Fruit fly (Drosophila melanogaster) whole organism, adult: Measurements from ENCODE around the gene Ssadh.

ENCODE experiments used
- CG12768 ChIP-seq: fragments of 200-800 bp; sonication (Bioruptor generic); optimal IDR thresholded peaks from 2 replicates; lab custom pipeline; 2017; ENCODE audit warnings: missing biosample characterization, missing genetic modification characterization, mild to moderate bottlenecking, moderate library complexity, missing genetic modification reagents
- CG14711 ChIP-seq: fragments of 200-800 bp; sonication (Bioruptor generic); optimal IDR thresholded peaks from 2 replicates; lab custom pipeline; 2018; ENCODE audit warnings: missing biosample characterization, mild to moderate bottlenecking, missing genetic modification characterization, moderate library complexity
- CG5204 ChIP-seq: fragments of 200-800 bp; sonication (Bioruptor generic); optimal IDR thresholded peaks from 2 replicates; lab custom pipeline; 2016; ENCODE audit warnings: missing biosample characterization, missing genetic modification characterization
- Crg-1 ChIP-seq: fragments of 200-800 bp; sonication (Bioruptor generic); optimal IDR thresholded peaks from 2 replicates; lab custom pipeline; 2016; ENCODE audit warnings: missing biosample characterization, missing genetic modification characterization
- Hr96 ChIP-seq: fragments of 200-800 bp; sonication (Bioruptor generic); optimal IDR thresholded peaks from 2 replicates; lab custom pipeline; 2016; ENCODE audit warnings: missing biosample characterization, missing genetic modification characterization
- bab1 ChIP-seq: fragments of 200-800 bp; sonication (Bioruptor generic); optimal IDR thresholded peaks from 3 replicates; lab custom pipeline; 2019; ENCODE audit warnings: missing biosample characterization, mild to moderate bottlenecking, missing genetic modification characterization, moderate library complexity
- cnc ChIP-seq, 2 experiments: fragments of >200 bp; optimal IDR thresholded peaks; 2 replicates each; lab custom pipeline; 2017
- kay ChIP-seq: fragments of 200-800 bp; sonication (Bioruptor generic); peaks from one replicate; lab custom pipeline; 2016; ENCODE audit warnings: missing biosample characterization, missing genetic modification characterization, borderline replicate concordance
- ovo ChIP-seq: fragments of 200-800 bp; sonication (Bioruptor generic); optimal IDR thresholded peaks from 2 replicates; lab custom pipeline; 2016; ENCODE audit warnings: missing biosample characterization, missing genetic modification characterization

DNA sequence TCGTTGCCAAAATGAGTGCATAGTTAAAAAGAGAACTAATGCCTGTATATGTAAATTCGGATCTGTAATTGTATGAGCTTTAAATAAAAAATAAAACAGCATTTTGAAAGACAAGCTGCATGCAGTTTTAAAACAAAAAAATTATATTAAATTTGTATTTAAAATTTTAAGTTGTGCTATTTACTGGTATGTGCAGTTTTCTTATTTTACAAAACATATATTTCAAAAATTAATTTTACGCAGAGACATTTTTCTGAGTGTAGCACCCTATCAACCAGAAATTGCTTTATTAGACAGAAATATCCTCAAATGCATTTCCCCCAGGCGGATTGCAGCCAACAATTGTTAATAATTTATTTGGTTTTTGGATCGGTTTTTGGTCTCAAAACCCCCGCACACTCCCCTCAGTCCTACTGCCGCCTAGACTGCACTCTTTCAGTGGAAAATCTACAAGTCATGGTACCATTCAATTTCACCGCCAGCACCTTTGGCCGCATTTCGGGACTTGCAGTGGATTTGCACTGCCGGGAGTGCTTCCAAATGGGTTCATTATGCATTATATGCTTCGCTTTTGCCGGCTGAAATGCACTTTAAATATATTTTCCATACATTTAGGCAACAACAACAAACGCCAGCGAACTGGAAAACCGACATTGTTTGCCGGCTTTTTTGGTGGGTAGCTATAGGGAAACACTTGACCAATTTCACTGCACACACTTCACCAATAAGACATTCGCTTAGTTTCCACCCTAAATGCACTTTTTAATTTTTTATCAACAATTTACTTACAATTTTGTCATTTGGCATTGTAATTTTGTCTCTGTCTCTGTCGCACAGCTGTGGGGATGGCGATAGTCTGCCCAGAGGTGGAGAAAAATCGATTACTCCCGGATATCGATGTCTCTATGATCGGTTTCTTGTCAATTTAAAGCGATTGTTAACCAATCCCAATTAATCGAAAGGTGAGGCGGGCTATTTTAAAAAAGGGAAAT lies 2.6 kb downstream of the Ssadh start, which contains the start of gene Npl4:
- TF ChIP-seq cnc (optimal IDR thresholded peaks at IDR 0.05; lab: Kevin White, UChicago) (peak; percentile 97 to 99), Crg-1 (GFP tag; lab: Kevin White, UChicago) (no peak), CG14711 (tag; lab: Kevin White, UChicago) (peak; percentile 26), bab1 (GFP tag; lab: Kevin White, UChicago) (peak; percentile 34), kay (no peak), ovo (GFP tag; lab: Kevin White, UChicago) (no peak), CG5204 (GFP tag; lab: Kevin White, UChicago) (no peak), Hr96 (GFP tag; lab: Kevin White, UChicago) (no peak), CG12768 (GFP tag; lab: Kevin White, UChicago) (peak; percentile 26)
